Worm (Caenorhabditis elegans): ENCODE data around the gene rpn-13.

DNA sequence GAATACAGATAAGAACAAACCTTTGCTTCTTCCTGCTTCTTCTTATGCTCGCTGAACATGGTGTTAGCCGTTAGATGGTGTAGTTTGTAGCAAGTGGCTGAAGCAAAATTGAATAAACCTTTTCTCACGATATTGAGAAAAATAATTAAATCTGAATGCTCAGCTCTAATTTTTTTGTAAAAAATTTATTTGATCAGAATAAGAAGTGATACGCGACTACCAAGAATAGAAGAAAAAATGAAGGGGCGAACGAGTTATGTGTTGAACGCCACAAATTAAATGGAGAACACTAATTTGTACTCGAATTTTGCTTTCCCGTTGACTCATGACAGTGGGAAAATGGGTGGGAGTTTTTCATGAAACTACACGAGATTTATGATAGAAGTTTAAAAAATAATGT lies 1.5 kb upstream of the rpn-13 start, which contains the start of gene C56G2.9:
- TF ChIP-seq ama-1 (optimal IDR thresholded peaks at IDR 0.05) (no peak), hmg-4 (GFP tag; optimal IDR thresholded peaks at IDR 0.05) (no peak), F13C5.2 (tag; optimal IDR thresholded peaks at IDR 0.05) (no peak), pes-1 (GFP tag; IDR thresholded peaks at IDR 0.05) (no peak), hmbx-1 (tag; optimal IDR thresholded peaks at IDR 0.05) (no peak), aly-1 (tag; optimal IDR thresholded peaks at IDR 0.05) (no peak), tbx-11 (GFP tag; IDR thresholded peaks at IDR 0.05) (no peak), tbx-37 (GFP tag; conservative IDR thresholded peaks at IDR 0.05) (no peak), hnd-1 (tag; optimal IDR thresholded peaks at IDR 0.05) (no peak), sea-1 (GFP tag; conservative IDR thresholded peaks at IDR 0.05) (no peak), scrt-1 (GFP tag; IDR thresholded peaks at IDR 0.05) (no peak), B0310.2 (tag; optimal IDR thresholded peaks at IDR 0.05) (no peak)

Measured in whole organism, early embryonic.